Worm (Caenorhabditis elegans): Measurements from ENCODE around the gene C13B9.2.

C13B9.2 gene

DNA sequence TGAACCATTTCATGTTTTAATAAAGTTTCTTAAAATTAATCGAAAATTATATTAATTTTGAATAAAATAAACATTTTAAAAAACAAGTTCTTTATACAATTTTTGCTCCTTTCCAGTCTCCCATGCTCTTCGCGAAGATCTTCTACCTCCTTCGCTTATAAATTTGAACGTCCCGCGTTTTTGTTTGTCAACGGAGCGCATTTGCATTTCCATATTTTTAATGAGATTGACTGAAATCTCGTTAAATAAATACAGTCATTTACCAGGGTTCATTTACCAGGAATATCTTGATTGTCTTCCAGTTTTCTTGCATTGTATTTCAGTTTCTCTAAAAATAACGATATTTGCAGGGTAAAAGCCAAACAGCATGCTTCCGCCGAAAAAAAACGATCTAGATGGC is 5.0 kb upstream of the C13B9.2 start, which contains the start of gene cmtr-2:
TSS of gene cmtr-2 (plus strand) at position 351 of the 400 bp plus-strand sequence.
- TF ChIP-seq snpc-4 (tag; optimal IDR thresholded peaks at IDR 0.05) (peak; percentile 25), ceh-90 (tag; optimal IDR thresholded peaks at IDR 0.05) (no peak), unc-86 (tag; optimal IDR thresholded peaks at IDR 0.05) (peak; percentile 10), aly-2 (tag; optimal IDR thresholded peaks at IDR 0.05) (no peak), mab-9 (GFP tag; IDR thresholded peaks at IDR 0.05) (no peak), blmp-1 (tag; optimal IDR thresholded peaks at IDR 0.05) (peak; percentile 34), skn-1 (tag; optimal IDR thresholded peaks at IDR 0.05) (peak; percentile 23), ama-1 (optimal IDR thresholded peaks at IDR 0.05) (no peak), C34B4.2 (tag; optimal IDR thresholded peaks at IDR 0.05) (no peak), lin-39 (tag; optimal IDR thresholded peaks at IDR 0.05) (no peak), zag-1 (tag; optimal IDR thresholded peaks at IDR 0.05) (no peak), aha-1 (tag; optimal IDR thresholded peaks at IDR 0.05) (no peak), tbx-2 (tag; optimal IDR thresholded peaks at IDR 0.05) (peak; percentile 30), lin-13 (GFP tag; optimal IDR thresholded peaks at IDR 0.05) (peak; percentile 36), C16A3.4 (tag; optimal IDR thresholded peaks at IDR 0.05) (peak; percentile 40), dpl-1 (GFP tag; optimal IDR thresholded peaks at IDR 0.05) (peak; percentile 89 to 95 (median 95)), unc-130 (tag; optimal IDR thresholded peaks at IDR 0.05) (no peak), fkh-4 (tag; optimal IDR thresholded peaks at IDR 0.05; ENCODE audit: borderline replicate concordance) (no peak), egl-13 (tag; optimal IDR thresholded peaks at IDR 0.05) (no peak), lin-14 (GFP tag; optimal IDR thresholded peaks at IDR 0.05) (peak; percentile 23), hlh-17 (GFP tag; optimal IDR thresholded peaks at IDR 0.05; ENCODE audit: borderline replicate concordance) (no peak), hlh-4 (tag; optimal IDR thresholded peaks at IDR 0.05) (no peak), sup-37 (GFP tag; optimal IDR thresholded peaks at IDR 0.05) (no peak), nhr-12 (tag; optimal IDR thresholded peaks at IDR 0.05) (no peak), fkh-10 (GFP tag; optimal IDR thresholded peaks at IDR 0.05) (no peak), vab-15 (tag; optimal IDR thresholded peaks at IDR 0.05) (no peak), pax-3 (tag; optimal IDR thresholded peaks at IDR 0.05) (no peak), nhr-19 (GFP tag; conservative IDR thresholded peaks at IDR 0.05) (peak; percentile 79), ztf-11 (tag; optimal IDR thresholded peaks at IDR 0.05) (no peak), pqm-1 (tag; optimal IDR thresholded peaks at IDR 0.05) (no peak), nhr-77 (tag; optimal IDR thresholded peaks at IDR 0.05) (peak; percentile 24), nhr-76 (tag; optimal IDR thresholded peaks at IDR 0.05) (no peak), ceh-8 (GFP tag; optimal IDR thresholded peaks at IDR 0.05) (no peak), nhr-28 (tag; optimal IDR thresholded peaks at IDR 0.05) (no peak), mef-2 (tag; optimal IDR thresholded peaks at IDR 0.05) (no peak), ceh-63 (GFP tag; optimal IDR thresholded peaks at IDR 0.05) (no peak), unc-62 (GFP tag; optimal IDR thresholded peaks at IDR 0.05) (no peak), alr-1 (tag; optimal IDR thresholded peaks at IDR 0.05; ENCODE audit: borderline replicate concordance) (no peak), nhr-84 (tag; optimal IDR thresholded peaks at IDR 0.05) (no peak), sptf-1 (tag; optimal IDR thresholded peaks at IDR 0.05) (no peak), isw-1 (GFP tag; IDR thresholded peaks at IDR 0.05) (no peak), efl-3 (GFP tag; optimal IDR thresholded peaks at IDR 0.05) (no peak), tlp-1 (tag; optimal IDR thresholded peaks at IDR 0.05) (no peak), lsy-2 (tag; optimal IDR thresholded peaks at IDR 0.05) (peak; percentile 65 to 81), nhr-71 (tag; optimal IDR thresholded peaks at IDR 0.05) (peak; percentile 64), dsc-1 (tag; optimal IDR thresholded peaks at IDR 0.05) (peak; percentile 34), ets-5 (GFP tag; IDR thresholded peaks at IDR 0.05) (no peak), sox-4 (tag; optimal IDR thresholded peaks at IDR 0.05) (no peak), grh-1 (GFP tag; IDR thresholded peaks at IDR 0.05) (no peak), mdl-1 (tag; optimal IDR thresholded peaks at IDR 0.05) (peak in 1 of 2 experiments; percentile 1), unc-98 (GFP tag; IDR thresholded peaks at IDR 0.05) (no peak), unc-30 (tag; optimal IDR thresholded peaks at IDR 0.05) (no peak), ceh-88 (GFP tag; IDR thresholded peaks at IDR 0.05) (no peak), nhr-11 (tag; optimal IDR thresholded peaks at IDR 0.05) (no peak), hpl-2 (GFP tag; optimal IDR thresholded peaks at IDR 0.05) (no peak)
